Fruit fly (Drosophila melanogaster) whole organism, embryonic: ENCODE data around the gene CG4645.

ENCODE experiments used
- C15 ChIP-seq: fragments of 200-800 bp; sonication (Bioruptor generic); IDR thresholded peaks from 3 replicates; pipeline ENCODE4 v1.3.6; 2022; ENCODE audit warnings: missing biosample characterization, missing genetic modification characterization
- CG11085 ChIP-seq: fragments of 200-800 bp; sonication (Bioruptor generic); IDR thresholded peaks from 2 replicates; pipeline ENCODE4 v1.3.6; 2022; ENCODE audit warnings: missing biosample characterization, missing genetic modification characterization
- CG11398 ChIP-seq: fragments of 200-800 bp; sonication (Bioruptor generic); optimal IDR thresholded peaks from 2 replicates; lab custom pipeline; 2016; ENCODE audit warnings: missing biosample characterization, missing genetic modification characterization
- CG11504 ChIP-seq: fragments of 200-800 bp; sonication (Bioruptor generic); optimal IDR thresholded peaks from 3 replicates; lab custom pipeline; 2019; ENCODE audit warnings: missing biosample characterization, mild to moderate bottlenecking, missing genetic modification characterization, moderate library complexity
- CG12942 ChIP-seq: fragments of 200-800 bp; sonication (Bioruptor generic); optimal IDR thresholded peaks from 3 replicates; lab custom pipeline; 2016; ENCODE audit warnings: missing biosample characterization, missing genetic modification characterization
- CG13424 ChIP-seq: fragments of 200-800 bp; sonication (Bioruptor generic); optimal IDR thresholded peaks from 2 replicates; lab custom pipeline; 2019; ENCODE audit warnings: missing biosample characterization, mild to moderate bottlenecking, missing genetic modification characterization, moderate library complexity
- CG13624 ChIP-seq: fragments of 200-800 bp; sonication (Bioruptor generic); optimal IDR thresholded peaks from 2 replicates; lab custom pipeline; 2016; ENCODE audit warnings: missing biosample characterization, missing genetic modification characterization
- CG13894 ChIP-seq: fragments of 200-800 bp; sonication (Bioruptor generic); optimal IDR thresholded peaks from 3 replicates; lab custom pipeline; 2018; ENCODE audit warnings: missing biosample characterization, mild to moderate bottlenecking, missing genetic modification characterization, moderate library complexity
- CG1647 ChIP-seq: fragments of 200-800 bp; sonication (Bioruptor generic); optimal IDR thresholded peaks from 3 replicates; lab custom pipeline; 2016; ENCODE audit warnings: missing biosample characterization, missing genetic modification characterization
- CG18262 ChIP-seq: fragments of 200-800 bp; optimal IDR thresholded peaks from 3 replicates; lab custom pipeline; 2019; ENCODE audit warnings: missing biosample characterization, mild to moderate bottlenecking, missing genetic modification characterization, moderate library complexity
- CG2712 ChIP-seq: fragments of 200-800 bp; optimal IDR thresholded peaks from 3 replicates; lab custom pipeline; 2019; ENCODE audit warnings: missing biosample characterization, mild to moderate bottlenecking, missing genetic modification characterization, moderate library complexity
- CG30403 ChIP-seq: fragments of 200-800 bp; sonication (Bioruptor generic); optimal IDR thresholded peaks from 3 replicates; lab custom pipeline; 2016; ENCODE audit warnings: missing biosample characterization, missing genetic modification characterization
- CG3281 ChIP-seq: fragments of 200-800 bp; sonication (Bioruptor generic); optimal IDR thresholded peaks from 3 replicates; lab custom pipeline; 2017; ENCODE audit warnings: missing biosample characterization, mild to moderate bottlenecking, missing genetic modification characterization
- CG4424 ChIP-seq: fragments of 200-800 bp; sonication (Bioruptor generic); optimal IDR thresholded peaks from 3 replicates; lab custom pipeline; 2016; ENCODE audit warnings: missing biosample characterization, missing genetic modification characterization
- CG7839 ChIP-seq: fragments of 200-800 bp; sonication (Bioruptor generic); optimal IDR thresholded peaks from 3 replicates; lab custom pipeline; 2018; ENCODE audit warnings: missing biosample characterization, mild to moderate bottlenecking, missing genetic modification characterization, moderate library complexity
- CG8281 ChIP-seq: fragments of 200-800 bp; sonication (Bioruptor generic); optimal IDR thresholded peaks from 2 replicates; lab custom pipeline; 2018; ENCODE audit warnings: missing biosample characterization, mild to moderate bottlenecking, missing genetic modification characterization, moderate library complexity
- CG8388 ChIP-seq: fragments of 200-800 bp; sonication (Bioruptor generic); optimal IDR thresholded peaks from 2 replicates; lab custom pipeline; 2019; ENCODE audit warnings: missing biosample characterization, mild to moderate bottlenecking, missing genetic modification characterization, moderate library complexity
- Dip3 ChIP-seq: fragments of 200-800 bp; sonication (Bioruptor generic); optimal IDR thresholded peaks from 3 replicates; lab custom pipeline; 2016; ENCODE audit warnings: missing biosample characterization, missing genetic modification characterization
- Drgx ChIP-seq: fragments of 200-800 bp; sonication (Bioruptor generic); IDR thresholded peaks from 2 replicates; pipeline ENCODE4 v1.3.6; 2022; ENCODE audit warnings: missing biosample characterization, missing genetic modification characterization
- Elba2 ChIP-seq: fragments of 200-800 bp; sonication (Bioruptor generic); optimal IDR thresholded peaks from 3 replicates; lab custom pipeline; 2016; ENCODE audit warnings: missing biosample characterization, missing genetic modification characterization
- Gug ChIP-seq: fragments of 200-800 bp; sonication (Bioruptor generic); IDR thresholded peaks from 4 replicates; pipeline ENCODE4 v1.3.6; 2022; ENCODE audit warnings: missing biosample characterization, missing genetic modification characterization
- H15 ChIP-seq: fragments of 200-800 bp; sonication (Bioruptor generic); IDR thresholded peaks from 3 replicates; pipeline ENCODE4 v1.3.6; 2022; ENCODE audit warnings: missing biosample characterization, missing genetic modification characterization
- H2.0 ChIP-seq: fragments of 200-800 bp; sonication (Bioruptor generic); IDR thresholded peaks from 2 replicates; pipeline ENCODE4 v1.3.6; 2022; ENCODE audit warnings: missing biosample characterization, missing genetic modification characterization
- Hr51 ChIP-seq, 2 experiments: fragments of 200-800 bp; sonication (Bioruptor generic); optimal IDR thresholded peaks; 2 replicates in 1 of 2; 3 replicates in 1 of 2; lab custom pipeline; 2016 to 2018; ENCODE audit warnings: missing biosample characterization in 2 of 2, missing genetic modification characterization in 2 of 2, mild to moderate bottlenecking in 1 of 2, moderate library complexity in 1 of 2
- Med ChIP-seq: fragments of 200-800 bp; sonication (Bioruptor generic); peaks from one replicate; lab custom pipeline; 2016; ENCODE audit warnings: missing biosample characterization, missing genetic modification characterization, mild to moderate bottlenecking, inconsistent platforms, moderate library complexity
- Nf-YB ChIP-seq: fragments of 200-800 bp; sonication (Bioruptor generic); optimal IDR thresholded peaks from 3 replicates; lab custom pipeline; 2019; ENCODE audit warnings: missing biosample characterization, mild to moderate bottlenecking, missing genetic modification characterization, moderate library complexity
- Ptx1 ChIP-seq: fragments of 200-800 bp; sonication (Bioruptor generic); IDR thresholded peaks from 2 replicates; pipeline ENCODE4 v1.3.6; 2022; ENCODE audit warnings: missing biosample characterization, missing genetic modification characterization
- Ravus ChIP-seq: fragments of 200-800 bp; sonication (Bioruptor generic); IDR thresholded peaks from 2 replicates; pipeline ENCODE4 v1.3.6; 2022; ENCODE audit warnings: missing biosample characterization, missing genetic modification characterization
- Sox100B ChIP-seq: fragments of 200-800 bp; sonication (Bioruptor generic); optimal IDR thresholded peaks from 3 replicates; lab custom pipeline; 2018; ENCODE audit warnings: missing biosample characterization, mild to moderate bottlenecking, missing genetic modification characterization
- Sox102F ChIP-seq: fragments of 200-800 bp; sonication (Bioruptor generic); optimal IDR thresholded peaks from 2 replicates; lab custom pipeline; 2018; ENCODE audit warnings: missing biosample characterization, mild to moderate bottlenecking, missing genetic modification characterization, moderate library complexity
- Ssrp ChIP-seq: fragments of 200-800 bp; sonication (Bioruptor generic); optimal IDR thresholded peaks from 2 replicates; lab custom pipeline; 2018; ENCODE audit warnings: missing biosample characterization, mild to moderate bottlenecking, missing genetic modification characterization, moderate library complexity
- abd-A ChIP-seq: fragments of 200-800 bp; sonication (Bioruptor generic); optimal IDR thresholded peaks from 3 replicates; lab custom pipeline; 2019; ENCODE audit warnings: missing biosample characterization, mild to moderate bottlenecking, missing genetic modification characterization, moderate library complexity
- ac ChIP-seq: fragments of 200-800 bp; sonication (Bioruptor generic); optimal IDR thresholded peaks from 3 replicates; lab custom pipeline; 2017; ENCODE audit warnings: missing biosample characterization, mild to moderate bottlenecking, missing genetic modification characterization
- br ChIP-seq: fragments of >200 bp; optimal IDR thresholded peaks from 2 replicates; lab custom pipeline; 2017
- bsh ChIP-seq, 2 experiments: fragments of 200-800 bp; sonication (Bioruptor generic); optimal IDR thresholded peaks; 2 replicates each; lab custom pipeline; 2017 to 2018; ENCODE audit warnings: mild to moderate bottlenecking in 2 of 2, missing biosample characterization in 2 of 2, missing genetic modification characterization in 2 of 2, moderate library complexity in 1 of 2
- cwo ChIP-seq: fragments of 200-800 bp; sonication (Bioruptor generic); optimal IDR thresholded peaks from 3 replicates; lab custom pipeline; 2017; ENCODE audit warnings: missing biosample characterization, missing genetic modification characterization, mild to moderate bottlenecking, moderate library complexity, missing genetic modification reagents
- dysf ChIP-seq: fragments of 200-800 bp; sonication (Bioruptor generic); IDR thresholded peaks from 3 replicates; pipeline ENCODE4 v1.3.6; 2022; ENCODE audit warnings: missing biosample characterization, missing genetic modification characterization
- emc ChIP-seq: fragments of 200-800 bp; sonication (Bioruptor generic); optimal IDR thresholded peaks from 2 replicates; lab custom pipeline; 2016; ENCODE audit warnings: missing biosample characterization, missing genetic modification characterization
- en ChIP-seq: fragments of 200-800 bp; sonication (Bioruptor generic); optimal IDR thresholded peaks from 2 replicates; lab custom pipeline; 2016; ENCODE audit warnings: missing biosample characterization, missing genetic modification characterization
- exex ChIP-seq: fragments of 200-800 bp; sonication (Bioruptor generic); optimal IDR thresholded peaks from 4 replicates; lab custom pipeline; 2018; ENCODE audit warnings: missing biosample characterization, mild to moderate bottlenecking, missing genetic modification characterization, moderate library complexity
- grn ChIP-seq: fragments of 200-800 bp; sonication (Bioruptor generic); optimal IDR thresholded peaks from 3 replicates; lab custom pipeline; 2017; ENCODE audit warnings: missing biosample characterization, missing genetic modification characterization
- jigr1 ChIP-seq: fragments of 200-800 bp; sonication (Bioruptor generic); IDR thresholded peaks from 3 replicates; pipeline ENCODE4 v1.3.6; 2022; ENCODE audit warnings: missing biosample characterization, missing genetic modification characterization
- nmo ChIP-seq: fragments of 200-800 bp; sonication (Bioruptor generic); optimal IDR thresholded peaks from 2 replicates; lab custom pipeline; 2018; ENCODE audit warnings: missing biosample characterization, mild to moderate bottlenecking, missing genetic modification characterization, moderate library complexity
- run ChIP-seq: fragments of 200-800 bp; sonication (Bioruptor generic); optimal IDR thresholded peaks from 3 replicates; lab custom pipeline; 2018; ENCODE audit warnings: missing biosample characterization, mild to moderate bottlenecking, missing genetic modification characterization
- sc ChIP-seq, 3 experiments: fragments of >200 bp in 2 of 3; fragments of 200-800 bp in 1 of 3; sonication (Bioruptor generic) in 1 of 3; optimal IDR thresholded peaks; 2 replicates in 2 of 3; 3 replicates in 1 of 3; lab custom pipeline; 2017; ENCODE audit warnings: mild to moderate bottlenecking in 1 of 3, missing biosample characterization in 1 of 3, missing genetic modification characterization in 1 of 3, missing genetic modification reagents in 1 of 3
- sens-2 ChIP-seq: fragments of 200-800 bp; sonication (Bioruptor generic); IDR thresholded peaks from 2 replicates; pipeline ENCODE4 v1.3.6; 2022; ENCODE audit warnings: missing biosample characterization, missing genetic modification characterization
- tgo ChIP-seq: fragments of 200-800 bp; sonication (Bioruptor generic); IDR thresholded peaks from 3 replicates; pipeline ENCODE4 v1.3.6; 2022; ENCODE audit warnings: missing biosample characterization, missing genetic modification characterization
- unc-4 ChIP-seq: fragments of 200-800 bp; sonication (Bioruptor generic); IDR thresholded peaks from 2 replicates; pipeline ENCODE4 v1.3.6; 2022; ENCODE audit warnings: missing biosample characterization, missing genetic modification characterization; ENCODE audit not compliant: partially characterized antibody
- vnd ChIP-seq: fragments of 200-800 bp; sonication (Bioruptor generic); IDR thresholded peaks from 3 replicates; pipeline ENCODE4 v1.3.6; 2022; ENCODE audit warnings: missing biosample characterization, missing genetic modification characterization; ENCODE audit not compliant: partially characterized antibody
- wor ChIP-seq: fragments of 200-800 bp; sonication (Bioruptor generic); IDR thresholded peaks from 2 replicates; pipeline ENCODE4 v1.3.6; 2022; ENCODE audit warnings: missing biosample characterization, missing genetic modification characterization

Gene CG4645

dm6 chrX:12891322-12892159 lies 18.2 kb upstream of the CG4645 start (continued):
- TF ChIP-seq Dip3 (GFP tag; lab: Kevin White, UChicago) (no peak), Sox100B (peak; percentile 36), CG13424 (peak; percentile 8), CG2712 (tag; lab: Kevin White, UChicago) (peak; percentile 21), bsh (GFP tag; optimal IDR thresholded peaks at IDR 0.05; lab: Kevin White, UChicago) (peak; percentile 7 to 63), CG13624 (no peak), Hr51 (GFP tag; optimal IDR thresholded peaks at IDR 0.05; lab: Kevin White, UChicago) (peak in 1 of 2 experiments; percentile 25), CG8388 (peak; percentile 4), Ssrp (tag; lab: Kevin White, UChicago) (peak; percentile 8), nmo (GFP tag; lab: Kevin White, UChicago) (peak; percentile 25), dysf (GFP tag; lab: Robert Waterston, UW) (0 out of 3 replicates have a peak, but pooled peaks have one; percentile 32), unc-4 (GFP tag; lab: Robert Waterston, UW) (no peak), ac (no peak), CG12942 (no peak), CG3281 (GFP tag; lab: Kevin White, UChicago) (no peak), Nf-YB (no peak), Sox102F (peak; percentile 31), Ptx1 (0 out of 2 replicates have a peak, but pooled peaks have one; percentile 24), Drgx (GFP tag; lab: Robert Waterston, UW) (peak; percentile 34; the same call in 1 of the 2 replicates), CG11504 (tag; lab: Kevin White, UChicago) (peak; percentile 45), CG18262 (peak; percentile 29)

dm6 chrX:12893969-12894368 lies 15.8 kb upstream of the CG4645 start:
- TF ChIP-seq CG13894 (peak; percentile 15), CG7839 (tag; lab: Kevin White, UChicago) (no peak), exex (tag; lab: Kevin White, UChicago) (peak; percentile 25), CG8281 (tag; lab: Kevin White, UChicago) (no peak), H2.0 (GFP tag; lab: Robert Waterston, UW) (no peak), CG30403 (GFP tag; lab: Kevin White, UChicago) (no peak), Ravus (GFP tag; lab: Robert Waterston, UW) (no peak), Elba2 (GFP tag; lab: Kevin White, UChicago) (no peak), H15 (no peak), abd-A (tag; lab: Kevin White, UChicago) (no peak), C15 (GFP tag; lab: Robert Waterston, UW) (no peak), emc (GFP tag; lab: Kevin White, UChicago) (no peak), CG11085 (GFP tag; lab: Robert Waterston, UW) (no peak), run (tag; lab: Kevin White, UChicago) (no peak), CG1647 (GFP tag; lab: Kevin White, UChicago) (no peak), CG11398 (GFP tag; lab: Kevin White, UChicago) (no peak), jigr1 (no peak), grn (GFP tag; lab: Kevin White, UChicago) (peak; percentile 68), CG4424 (GFP tag; lab: Kevin White, UChicago) (no peak), Med (GFP tag; lab: Kevin White, UChicago) (peak; percentile 27), cwo (GFP tag; lab: Kevin White, UChicago) (peak; percentile 29), sc (optimal IDR thresholded peaks at IDR 0.05; lab: Kevin White, UChicago) (no peak), sc (GFP tag; optimal IDR thresholded peaks at IDR 0.05; lab: Kevin White, UChicago) (no peak), vnd (GFP tag; lab: Robert Waterston, UW) (no peak), en (GFP tag; lab: Kevin White, UChicago) (no peak), wor (GFP tag; lab: Robert Waterston, UW) (no peak), tgo (no peak), Gug (no peak), sens-2 (GFP tag; lab: Robert Waterston, UW) (no peak), br (lab: Kevin White, UChicago) (no peak)
